Fruit fly (Drosophila melanogaster) whole organism, embryonic: ENCODE measurements around the gene CG32668.

Source experiments
- CG11247 ChIP-seq: fragments of 200-800 bp; sonication (Bioruptor generic); IDR thresholded peaks from 2 replicates; pipeline ENCODE4 v1.3.6; 2022; ENCODE audit warnings: missing biosample characterization, missing genetic modification characterization
- CG12659 ChIP-seq: fragments of 200-800 bp; sonication (Bioruptor generic); optimal IDR thresholded peaks from 3 replicates; lab custom pipeline; 2017; ENCODE audit warnings: mild to moderate bottlenecking, missing biosample characterization, missing genetic modification reagents, missing genetic modification characterization
- CG14710 ChIP-seq: fragments of 200-800 bp; sonication (Bioruptor generic); optimal IDR thresholded peaks from 3 replicates; lab custom pipeline; 2019; ENCODE audit warnings: missing biosample characterization, mild to moderate bottlenecking, missing genetic modification characterization, moderate library complexity
- CG15601 ChIP-seq: fragments of 200-800 bp; sonication (Bioruptor generic); optimal IDR thresholded peaks from 3 replicates; lab custom pipeline; 2019; ENCODE audit warnings: missing biosample characterization, mild to moderate bottlenecking, missing genetic modification characterization, moderate library complexity
- CG2116 ChIP-seq: fragments of 200-800 bp; sonication (Bioruptor generic); optimal IDR thresholded peaks from 3 replicates; lab custom pipeline; 2018; ENCODE audit warnings: missing biosample characterization, mild to moderate bottlenecking, missing genetic modification characterization
- CG2712 ChIP-seq: fragments of 200-800 bp; optimal IDR thresholded peaks from 3 replicates; lab custom pipeline; 2019; ENCODE audit warnings: missing biosample characterization, mild to moderate bottlenecking, missing genetic modification characterization, moderate library complexity
- CG32532 ChIP-seq: fragments of 200-800 bp; sonication (Bioruptor generic); IDR thresholded peaks from 2 replicates; pipeline ENCODE4 v1.3.6; 2022; ENCODE audit warnings: missing biosample characterization, missing genetic modification characterization
- CG3281 ChIP-seq: fragments of 200-800 bp; sonication (Bioruptor generic); optimal IDR thresholded peaks from 3 replicates; lab custom pipeline; 2017; ENCODE audit warnings: missing biosample characterization, mild to moderate bottlenecking, missing genetic modification characterization
- CG34224 ChIP-seq: fragments of 200-800 bp; sonication (Bioruptor generic); IDR thresholded peaks from 3 replicates; pipeline ENCODE4 v1.3.6; 2022; ENCODE audit warnings: missing biosample characterization, missing genetic modification characterization; ENCODE audit not compliant: partially characterized antibody
- CG34376 ChIP-seq: fragments of 200-800 bp; sonication (Bioruptor generic); optimal IDR thresholded peaks from 2 replicates; lab custom pipeline; 2018; ENCODE audit warnings: missing biosample characterization, mild to moderate bottlenecking, missing genetic modification characterization
- CG34422 ChIP-seq: fragments of 200-800 bp; sonication (Bioruptor generic); IDR thresholded peaks from 3 replicates; pipeline ENCODE4 v1.3.6; 2022; ENCODE audit warnings: missing biosample characterization, missing genetic modification characterization
- CG3847 ChIP-seq: fragments of 200-800 bp; sonication (Bioruptor generic); IDR thresholded peaks from 2 replicates; pipeline ENCODE4 v1.3.6; 2022; ENCODE audit warnings: missing biosample characterization, missing genetic modification characterization
- CG4328 ChIP-seq: fragments of 200-800 bp; sonication (Bioruptor generic); optimal IDR thresholded peaks from 3 replicates; lab custom pipeline; 2017; ENCODE audit warnings: missing biosample characterization, missing genetic modification reagents, missing genetic modification characterization
- CG4424 ChIP-seq: fragments of 200-800 bp; sonication (Bioruptor generic); optimal IDR thresholded peaks from 3 replicates; lab custom pipeline; 2016; ENCODE audit warnings: missing biosample characterization, missing genetic modification characterization
- CG6272 ChIP-seq: fragments of 200-800 bp; sonication (Bioruptor generic); IDR thresholded peaks from 2 replicates; pipeline ENCODE4 v1.3.6; 2022; ENCODE audit warnings: missing biosample characterization, missing genetic modification characterization
- CG7745 ChIP-seq: fragments of 200-800 bp; sonication (Bioruptor generic); optimal IDR thresholded peaks from 2 replicates; lab custom pipeline; 2018; ENCODE audit warnings: missing biosample characterization, mild to moderate bottlenecking, missing genetic modification characterization, moderate library complexity
- CG8765 ChIP-seq: fragments of 200-800 bp; sonication (Bioruptor generic); IDR thresholded peaks from 2 replicates; pipeline ENCODE4 v1.3.6; 2022; ENCODE audit warnings: missing biosample characterization, missing genetic modification characterization
- CG9932 ChIP-seq: fragments of 200-800 bp; sonication (Bioruptor generic); IDR thresholded peaks from 2 replicates; pipeline ENCODE4 v1.3.6; 2022; ENCODE audit warnings: missing biosample characterization, missing genetic modification characterization
- Dref ChIP-seq: fragments of 200-800 bp; sonication (Bioruptor generic); IDR thresholded peaks from 2 replicates; pipeline ENCODE4 v1.3.6; 2022; ENCODE audit warnings: missing biosample characterization, missing genetic modification characterization
- Fer2 ChIP-seq: fragments of 200-800 bp; sonication (Bioruptor generic); optimal IDR thresholded peaks from 2 replicates; lab custom pipeline; 2018; ENCODE audit warnings: missing biosample characterization, mild to moderate bottlenecking, missing genetic modification characterization, moderate library complexity
- Gug ChIP-seq: fragments of 200-800 bp; sonication (Bioruptor generic); IDR thresholded peaks from 4 replicates; pipeline ENCODE4 v1.3.6; 2022; ENCODE audit warnings: missing biosample characterization, missing genetic modification characterization
- HLHmδ ChIP-seq: fragments of 200-800 bp; sonication (Bioruptor generic); optimal IDR thresholded peaks from 2 replicates; lab custom pipeline; 2018; ENCODE audit warnings: missing biosample characterization, mild to moderate bottlenecking, missing genetic modification characterization, moderate library complexity
- HmgZ ChIP-seq: fragments of 200-800 bp; sonication (Bioruptor generic); optimal IDR thresholded peaks from 2 replicates; lab custom pipeline; 2018; ENCODE audit warnings: missing biosample characterization, mild to moderate bottlenecking, missing genetic modification characterization
- Hmx ChIP-seq: fragments of 200-800 bp; sonication (Bioruptor generic); optimal IDR thresholded peaks from 2 replicates; lab custom pipeline; 2016; ENCODE audit warnings: missing biosample characterization, missing genetic modification characterization
- Hr51 ChIP-seq, 2 experiments: fragments of 200-800 bp; sonication (Bioruptor generic); optimal IDR thresholded peaks; 2 replicates in 1 of 2; 3 replicates in 1 of 2; lab custom pipeline; 2016 to 2018; ENCODE audit warnings: missing biosample characterization in 2 of 2, missing genetic modification characterization in 2 of 2, mild to moderate bottlenecking in 1 of 2, moderate library complexity in 1 of 2
- Hsf ChIP-seq: fragments of 200-800 bp; sonication (Bioruptor generic); optimal IDR thresholded peaks from 3 replicates; lab custom pipeline; 2016; ENCODE audit warnings: missing biosample characterization, missing genetic modification characterization
- Rfx ChIP-seq: fragments of 200-800 bp; sonication (Bioruptor generic); IDR thresholded peaks from 2 replicates; pipeline ENCODE4 v1.3.6; 2022; ENCODE audit warnings: missing biosample characterization, missing genetic modification characterization
- Sin3A ChIP-seq: fragments of >200 bp; optimal IDR thresholded peaks from 2 replicates; lab custom pipeline; 2018
- Six4 ChIP-seq: fragments of 200-800 bp; sonication (Bioruptor generic); optimal IDR thresholded peaks from 2 replicates; lab custom pipeline; 2016; ENCODE audit warnings: missing biosample characterization, missing genetic modification characterization
- Ssrp ChIP-seq: fragments of 200-800 bp; sonication (Bioruptor generic); optimal IDR thresholded peaks from 2 replicates; lab custom pipeline; 2018; ENCODE audit warnings: missing biosample characterization, mild to moderate bottlenecking, missing genetic modification characterization, moderate library complexity
- ab ChIP-seq: fragments of 200-800 bp; sonication (Bioruptor generic); optimal IDR thresholded peaks from 2 replicates; lab custom pipeline; 2016; ENCODE audit warnings: missing biosample characterization, missing genetic modification characterization
- eve ChIP-seq, 2 experiments: fragments of >200 bp; optimal IDR thresholded peaks; 2 replicates each; lab custom pipeline; 2017; ENCODE audit warnings: missing biosample characterization in 2 of 2, missing genetic modification characterization in 2 of 2
- fd96Cb ChIP-seq: fragments of 200-800 bp; sonication (Bioruptor generic); optimal IDR thresholded peaks from 2 replicates; lab custom pipeline; 2018; ENCODE audit warnings: missing biosample characterization, mild to moderate bottlenecking, missing genetic modification characterization, moderate library complexity
- gcm ChIP-seq: fragments of 200-800 bp; sonication (Bioruptor generic); optimal IDR thresholded peaks from 2 replicates; lab custom pipeline; 2019; ENCODE audit warnings: missing biosample characterization, mild to moderate bottlenecking, missing genetic modification characterization, moderate library complexity
- gcm2 ChIP-seq: fragments of 200-800 bp; sonication (Bioruptor generic); optimal IDR thresholded peaks from 2 replicates; lab custom pipeline; 2016; ENCODE audit warnings: missing biosample characterization, missing genetic modification characterization
- ind ChIP-seq: fragments of 200-800 bp; sonication (Bioruptor generic); optimal IDR thresholded peaks from 3 replicates; lab custom pipeline; 2016; ENCODE audit warnings: missing biosample characterization, missing genetic modification characterization
- knrl ChIP-seq: fragments of 200-800 bp; sonication (Bioruptor generic); IDR thresholded peaks from 3 replicates; pipeline ENCODE4 v1.3.6; 2022; ENCODE audit warnings: missing biosample characterization, missing genetic modification characterization; ENCODE audit not compliant: partially characterized antibody
- mld ChIP-seq: fragments of 200-800 bp; sonication (Bioruptor generic); IDR thresholded peaks from 3 replicates; pipeline ENCODE4 v1.3.6; 2022; ENCODE audit warnings: missing biosample characterization, missing genetic modification characterization; ENCODE audit not compliant: partially characterized antibody
- nmo ChIP-seq: fragments of 200-800 bp; sonication (Bioruptor generic); optimal IDR thresholded peaks from 2 replicates; lab custom pipeline; 2018; ENCODE audit warnings: missing biosample characterization, mild to moderate bottlenecking, missing genetic modification characterization, moderate library complexity
- nom ChIP-seq: fragments of 200-800 bp; sonication (Bioruptor generic); optimal IDR thresholded peaks from 2 replicates; lab custom pipeline; 2017; ENCODE audit warnings: missing biosample characterization, missing genetic modification characterization, mild to moderate bottlenecking, moderate library complexity, missing genetic modification reagents
- pan ChIP-seq, 4 experiments: fragments of >200 bp in 3 of 4; fragments of 200-800 bp in 1 of 4; sonication (Bioruptor generic) in 1 of 4; optimal IDR thresholded peaks in 3 of 4; IDR thresholded peaks in 1 of 4; 2 replicates each; pipeline versions ENCODE4 v1.3.6 to Lab custom; 2017 to 2022; ENCODE audit warnings: missing biosample characterization in 2 of 4, missing genetic modification characterization in 2 of 4, mixed read lengths in 1 of 4
- pb ChIP-seq: fragments of 200-800 bp; sonication (Bioruptor generic); optimal IDR thresholded peaks from 3 replicates; lab custom pipeline; 2016; ENCODE audit warnings: missing biosample characterization, missing genetic modification characterization
- phol ChIP-seq: fragments of 200-800 bp; sonication (Bioruptor generic); optimal IDR thresholded peaks from 3 replicates; lab custom pipeline; 2018; ENCODE audit warnings: missing biosample characterization, mild to moderate bottlenecking, missing genetic modification characterization, moderate library complexity
- row ChIP-seq: fragments of 200-800 bp; sonication (Bioruptor generic); IDR thresholded peaks from 3 replicates; pipeline ENCODE4 v1.3.6; 2022; ENCODE audit warnings: missing biosample characterization, missing genetic modification characterization
- sens ChIP-seq: fragments of 200-800 bp; sonication (Bioruptor generic); peaks from one replicate; lab custom pipeline; 2016; ENCODE audit warnings: missing biosample characterization, missing genetic modification characterization
- sima ChIP-seq: fragments of 200-800 bp; sonication (Bioruptor generic); optimal IDR thresholded peaks from 2 replicates; lab custom pipeline; 2016; ENCODE audit warnings: missing biosample characterization, missing genetic modification characterization
- slbo ChIP-seq: fragments of 200-800 bp; sonication (Bioruptor generic); IDR thresholded peaks from 2 replicates; pipeline ENCODE4 v1.3.6; 2022; ENCODE audit warnings: missing biosample characterization, missing genetic modification characterization
- ssp ChIP-seq: fragments of 200-800 bp; sonication (Bioruptor generic); IDR thresholded peaks from 2 replicates; pipeline ENCODE4 v1.3.6; 2022; ENCODE audit warnings: missing biosample characterization, missing genetic modification characterization
- sug ChIP-seq: fragments of 200-800 bp; optimal IDR thresholded peaks from 2 replicates; lab custom pipeline; 2019; ENCODE audit warnings: missing biosample characterization, mild to moderate bottlenecking, missing genetic modification characterization, moderate library complexity

The CG32668 gene

DNA sequence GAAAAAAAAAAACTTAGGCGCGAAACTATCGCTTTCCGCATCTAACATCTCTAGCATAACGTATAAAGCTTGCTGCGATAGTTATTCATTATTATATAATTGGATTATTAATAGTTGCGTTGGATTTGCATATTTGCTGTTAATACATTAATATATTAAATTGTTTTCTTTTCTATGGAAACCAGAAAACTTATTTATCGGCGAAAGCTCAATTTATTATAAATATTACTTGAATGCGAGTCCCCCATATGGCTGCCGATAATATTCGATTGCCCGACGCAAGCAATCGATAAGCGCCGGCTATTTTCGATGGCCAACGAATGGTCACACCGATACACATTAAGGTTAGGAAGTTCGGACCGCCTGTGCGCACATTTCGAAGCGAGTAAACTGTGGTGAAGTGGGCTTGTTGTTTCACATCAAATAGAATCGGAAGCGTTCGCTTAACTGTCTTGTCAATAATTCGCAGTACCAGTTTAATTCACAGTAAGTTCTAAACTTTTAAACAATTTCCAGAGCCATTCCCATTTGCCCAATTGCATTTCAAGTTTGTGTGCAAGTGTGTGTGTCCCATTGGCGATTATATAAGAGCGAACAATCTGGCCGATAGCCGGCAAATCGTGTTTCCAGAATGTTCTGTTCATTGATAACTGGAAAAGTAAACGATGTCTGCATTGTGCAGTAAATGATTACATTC lies 51.3 kb downstream of the CG32668 start, which contains the start of gene Hsp60A (continued):
- TF ChIP-seq ab (GFP tag; lab: Kevin White, UChicago) (no peak), Six4 (GFP tag; lab: Kevin White, UChicago) (peak; percentile 10), phol (peak; percentile 66), CG8765 (no peak), knrl (peak; percentile 90), CG3847 (peak; percentile 25; the same call in 1 of the 2 replicates), row (GFP tag; lab: Robert Waterston, UW) (peak; percentile 82), gcm2 (GFP tag; lab: Kevin White, UChicago) (no peak), CG2712 (tag; lab: Kevin White, UChicago) (peak; percentile 61), Hsf (GFP tag; lab: Kevin White, UChicago) (peak; percentile 41), CG9932 (GFP tag; lab: Robert Waterston, UW) (peak; percentile 69), pb (GFP tag; lab: Kevin White, UChicago) (no peak), CG4424 (peak; percentile 34), ind (GFP tag; lab: Kevin White, UChicago) (peak; percentile 28), Rfx (peak; percentile 56), Dref (GFP tag; lab: Robert Waterston, UW) (peak; percentile 86), eve (GFP tag; optimal IDR thresholded peaks at IDR 0.05; lab: Kevin White, UChicago) (no peak), HmgZ (peak; percentile 10), Hr51 (GFP tag; optimal IDR thresholded peaks at IDR 0.05; lab: Kevin White, UChicago) (peak in 1 of 2 experiments; percentile 56), sug (tag; lab: Kevin White, UChicago) (peak; percentile 47), CG7745 (tag; lab: Kevin White, UChicago) (no peak), Hmx (no peak), Gug (no peak), CG32532 (GFP tag; lab: Robert Waterston, UW) (peak; percentile 39; the same call in 1 of the 2 replicates), Ssrp (tag; lab: Kevin White, UChicago) (peak; percentile 48), CG3281 (GFP tag; lab: Kevin White, UChicago) (peak; percentile 33), Sin3A (peak; percentile 10), sima (no peak), sens (peak; percentile 88), CG2116 (peak; percentile 74), fd96Cb (tag; lab: Kevin White, UChicago) (peak; percentile 39), Fer2 (tag; lab: Kevin White, UChicago) (peak; percentile 7), CG11247 (GFP tag; lab: Robert Waterston, UW) (0 out of 2 replicates have a peak, but pooled peaks have one; percentile 14), gcm (GFP tag; lab: Kevin White, UChicago) (no peak), CG34376 (GFP tag; lab: Kevin White, UChicago) (peak; percentile 6), nmo (GFP tag; lab: Kevin White, UChicago) (peak; percentile 75), CG34224 (peak; percentile 89), CG4328 (GFP tag; lab: Kevin White, UChicago) (no peak), CG14710 (tag; lab: Kevin White, UChicago) (peak; percentile 75), CG12659 (GFP tag; lab: Kevin White, UChicago) (peak; percentile 54), slbo (GFP tag; lab: Robert Waterston, UW) (peak; percentile 58; the same call in 1 of the 2 replicates), CG6272 (GFP tag; lab: Robert Waterston, UW) (no peak), CG15601 (tag; lab: Kevin White, UChicago) (peak; percentile 59), ssp (GFP tag; lab: Robert Waterston, UW) (peak; percentile 30; the same call in 1 of the 2 replicates), CG34422 (GFP tag; lab: Robert Waterston, UW) (0 out of 3 replicates have a peak, but pooled peaks have one; percentile 14), mld (GFP tag; lab: Robert Waterston, UW) (0 out of 3 replicates have a peak, but pooled peaks have one; percentile 37), pan (optimal IDR thresholded peaks at IDR 0.05; lab: Kevin White, UChicago) (no peak), pan (GFP tag; optimal IDR thresholded peaks at IDR 0.05 in 1 of 2, IDR thresholded peaks at IDR 0.05 in 1 of 2) (peak in 1 of 2 experiments; percentile 39), nom (no peak), HLHmδ (GFP tag; lab: Kevin White, UChicago) (no peak)
